Worm (Caenorhabditis elegans) whole organism, L2 larva: ENCODE results near the gene C25F9.14.

ENCODE experiments used
- ceh-16 ChIP-seq: fragments of 150-350 bp; optimal IDR thresholded peaks from 2 replicates; lab custom pipeline; 2014; ENCODE audit warnings: missing biosample characterization, missing genetic modification characterization
- egl-27 ChIP-seq: sonication (generic microtip); optimal IDR thresholded peaks from 3 replicates; lab custom pipeline; 2017; ENCODE audit warnings: missing biosample characterization, missing genetic modification reagents, missing genetic modification characterization
- elt-1 ChIP-seq: fragments of 150-350 bp; optimal IDR thresholded peaks from 2 replicates; lab custom pipeline; 2014; ENCODE audit warnings: missing biosample characterization, missing genetic modification characterization
- elt-3 ChIP-seq: sonication (generic microtip); optimal IDR thresholded peaks from 2 replicates; lab custom pipeline; 2017; ENCODE audit warnings: missing biosample characterization, missing genetic modification characterization
- mab-5 ChIP-seq: fragments of 150-350 bp; optimal IDR thresholded peaks from 2 replicates; lab custom pipeline; 2014; ENCODE audit warnings: missing biosample characterization, missing genetic modification characterization
- nhr-237 ChIP-seq: fragments of 150-350 bp; optimal IDR thresholded peaks from 2 replicates; lab custom pipeline; 2014; ENCODE audit warnings: missing biosample characterization, missing genetic modification characterization
- nhr-77 ChIP-seq: fragments of 150-350 bp; optimal IDR thresholded peaks from 2 replicates; lab custom pipeline; 2014; ENCODE audit warnings: missing biosample characterization, missing genetic modification characterization
- peb-1 ChIP-seq: fragments of 150-350 bp; optimal IDR thresholded peaks from 2 replicates; lab custom pipeline; 2014; ENCODE audit warnings: missing biosample characterization, missing genetic modification characterization
- snpc-4 ChIP-seq: fragments of 150-350 bp; optimal IDR thresholded peaks from 2 replicates; lab custom pipeline; 2014; ENCODE audit warnings: missing biosample characterization, missing genetic modification characterization
- unc-39 ChIP-seq: fragments of 150-350 bp; optimal IDR thresholded peaks from 2 replicates; lab custom pipeline; 2014; ENCODE audit warnings: missing biosample characterization, missing genetic modification characterization
- unc-55 ChIP-seq: fragments of 150-350 bp; sonication (generic microtip); optimal IDR thresholded peaks from 3 replicates; lab custom pipeline; 2014; ENCODE audit warnings: missing biosample characterization, missing genetic modification reagents, missing genetic modification characterization

ce11 chrV:19431036-19431435 lies 5.2 kb upstream of the C25F9.14 start, which contains the start of gene srw-85:
- TF ChIP-seq unc-39 (no peak), unc-55 (no peak), ceh-16 (tag; lab: Kevin White, UChicago) (no peak), mab-5 (tag; lab: Kevin White, UChicago) (no peak), elt-3 (tag; lab: Kevin White, UChicago) (no peak), nhr-77 (no peak), snpc-4 (tag; lab: Kevin White, UChicago) (no peak), egl-27 (no peak), elt-1 (no peak), nhr-237 (tag; lab: Kevin White, UChicago) (no peak), peb-1 (tag; lab: Kevin White, UChicago) (no peak)
